Worm (Caenorhabditis elegans): ENCODE data around the gene clec-178.
A peak's percentile ranks its signal among the peaks of the same experiment; 100 is the strongest.

Gene clec-178

DNA sequence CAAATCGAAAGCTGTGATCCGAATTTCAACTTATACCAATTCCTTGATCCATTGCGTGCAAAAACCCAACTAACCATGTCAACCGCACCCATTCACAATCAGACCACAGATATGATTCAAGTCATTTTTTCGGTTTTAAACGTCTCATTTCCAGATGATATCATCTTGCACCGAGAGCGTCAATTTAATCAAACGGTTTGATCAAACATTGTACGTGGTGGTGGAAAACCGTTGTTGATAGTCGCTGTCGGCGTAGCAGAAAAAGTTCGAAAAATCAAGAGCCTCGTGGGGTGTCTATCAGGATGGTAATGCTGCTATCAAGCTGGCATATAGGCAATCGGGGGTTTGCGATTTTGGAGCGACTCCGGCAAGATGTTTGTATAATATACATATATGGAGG is 5.1 kb downstream of the clec-178 start (continued):
- no peak for TF ChIP-seq Y5F2A.4 (GFP tag; optimal IDR thresholded peaks at IDR 0.05)

DNA sequence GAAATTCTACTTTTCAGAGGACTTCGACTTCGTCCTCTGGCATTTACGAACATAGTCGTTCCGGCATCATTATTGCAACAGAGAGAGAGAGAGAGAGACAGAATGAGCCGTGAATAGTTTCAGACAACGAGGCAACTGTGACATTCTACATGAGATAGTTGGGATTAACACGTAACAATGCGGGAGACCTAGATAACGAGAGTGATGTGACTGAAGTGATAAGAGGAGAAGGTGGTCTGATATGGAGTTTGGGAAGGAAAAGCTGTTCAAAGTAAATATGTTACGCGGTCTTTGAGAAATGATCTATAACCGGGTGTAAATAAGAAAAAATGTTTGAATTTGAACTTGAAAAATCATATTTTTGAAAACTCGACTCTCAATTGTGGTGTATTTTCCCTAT is 5.7 kb downstream of the clec-178 start:
- TF ChIP-seq php-3 (GFP tag; IDR thresholded peaks at IDR 0.05) (no peak), hlh-30 (tag; optimal IDR thresholded peaks at IDR 0.05; ENCODE audit: insufficient read depth) (peak; percentile 10), dmd-8 (GFP tag; IDR thresholded peaks at IDR 0.05) (no peak), daf-16 (GFP tag; optimal IDR thresholded peaks at IDR 0.05) (no peak), daf-16 (tag; optimal IDR thresholded peaks at IDR 0.05) (peak; percentile 93), dmd-9 (GFP tag; IDR thresholded peaks at IDR 0.05) (no peak), tag-97 (GFP tag; IDR thresholded peaks at IDR 0.05) (no peak), nhr-28 (tag; optimal IDR thresholded peaks at IDR 0.05) (peak; percentile 80), ceh-44 (GFP tag; IDR thresholded peaks at IDR 0.05) (no peak), egl-27 (tag; optimal IDR thresholded peaks at IDR 0.05) (no peak), lin-1 (GFP tag; IDR thresholded peaks at IDR 0.05) (peak; percentile 82), Y5F2A.4 (GFP tag; optimal IDR thresholded peaks at IDR 0.05) (no peak), unc-130 (GFP tag; optimal IDR thresholded peaks at IDR 0.05) (no peak), tra-1 (GFP tag; IDR thresholded peaks at IDR 0.05) (no peak), rbr-2 (tag; optimal IDR thresholded peaks at IDR 0.05) (no peak), D1046.2 (GFP tag; IDR thresholded peaks at IDR 0.05) (no peak), unc-39 (tag; optimal IDR thresholded peaks at IDR 0.05) (no peak), mxl-3 (GFP tag; optimal IDR thresholded peaks at IDR 0.05) (peak; percentile 31), ces-1 (GFP tag; optimal IDR thresholded peaks at IDR 0.05) (no peak), snpc-1.2 (GFP tag; IDR thresholded peaks at IDR 0.05) (no peak), F44E2.7 (GFP tag; IDR thresholded peaks at IDR 0.05) (no peak), nhr-42 (GFP tag; IDR thresholded peaks at IDR 0.05) (no peak), ctbp-1 (GFP tag; IDR thresholded peaks at IDR 0.05) (no peak), saeg-2 (GFP tag; IDR thresholded peaks at IDR 0.05) (no peak), daf-8 (GFP tag; IDR thresholded peaks at IDR 0.05) (no peak), hif-1 (tag; optimal IDR thresholded peaks at IDR 0.05) (peak in 1 of 2 experiments; percentile 8), attf-4 (tag; optimal IDR thresholded peaks at IDR 0.05) (no peak), zfp-3 (GFP tag; conservative IDR thresholded peaks at IDR 0.05) (no peak), dpl-1 (GFP tag; optimal IDR thresholded peaks at IDR 0.05) (no peak), ZK546.5 (tag; optimal IDR thresholded peaks at IDR 0.05) (no peak), ceh-20 (GFP tag; IDR thresholded peaks at IDR 0.05) (no peak), skn-1 (tag; optimal IDR thresholded peaks at IDR 0.05) (no peak), pqm-1 (tag; optimal IDR thresholded peaks at IDR 0.05) (peak; percentile 84), lir-3 (tag; optimal IDR thresholded peaks at IDR 0.05) (no peak), mdt-29 (GFP tag; IDR thresholded peaks at IDR 0.05) (no peak), hlh-11 (tag; optimal IDR thresholded peaks at IDR 0.05) (peak; percentile 65), lin-29 (GFP tag; IDR thresholded peaks at IDR 0.05) (no peak), T26A8.4 (GFP tag; IDR thresholded peaks at IDR 0.05) (no peak), F49E8.2 (tag; optimal IDR thresholded peaks at IDR 0.05; ENCODE audit: borderline replicate concordance) (no peak), nhr-102 (tag; optimal IDR thresholded peaks at IDR 0.05) (no peak), nhr-237 (tag; optimal IDR thresholded peaks at IDR 0.05) (no peak), nhr-48 (tag; optimal IDR thresholded peaks at IDR 0.05) (no peak), zag-1 (tag; optimal IDR thresholded peaks at IDR 0.05) (no peak), set-16 (GFP tag; IDR thresholded peaks at IDR 0.05) (no peak), mdl-1 (tag; optimal IDR thresholded peaks at IDR 0.05) (no peak), nhr-11 (tag; optimal IDR thresholded peaks at IDR 0.05) (no peak), F10B5.3 (tag; optimal IDR thresholded peaks at IDR 0.05) (no peak), duxl-1 (tag; optimal IDR thresholded peaks at IDR 0.05; ENCODE audit: poor library complexity) (no peak), ztf-11 (tag; optimal IDR thresholded peaks at IDR 0.05) (no peak), aha-1 (tag) (peak; percentile 32), ceh-82 (tag; optimal IDR thresholded peaks at IDR 0.05) (no peak)
